Worm (Caenorhabditis elegans): ENCODE measurements around the gene C25E10.7.

C25E10.7 gene

DNA sequence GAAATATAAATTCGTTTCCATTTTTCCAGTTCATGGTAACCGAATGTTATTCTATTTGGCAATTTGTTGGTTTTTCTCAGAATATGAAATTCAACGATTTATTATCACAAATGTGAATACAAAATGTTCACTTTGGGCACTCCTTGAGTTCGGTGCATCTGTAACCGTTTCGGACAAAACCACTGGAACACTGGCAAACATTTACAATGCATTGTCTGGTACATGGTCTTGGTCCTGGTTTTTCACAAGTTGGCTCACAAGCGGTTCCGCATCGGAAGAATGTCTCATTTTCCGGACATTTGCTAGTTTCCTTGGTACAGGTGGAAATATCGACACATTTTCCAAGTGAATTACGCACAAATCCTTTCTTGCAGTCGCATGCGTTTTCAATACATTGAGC, 2.2 kb upstream of the C25E10.7 start:
- no peak for TF ChIP-seq alr-1 (tag; optimal IDR thresholded peaks at IDR 0.05; ENCODE audit: borderline replicate concordance)
- peak; percentile 70 for TF ChIP-seq hlh-4 (tag; optimal IDR thresholded peaks at IDR 0.05)

DNA sequence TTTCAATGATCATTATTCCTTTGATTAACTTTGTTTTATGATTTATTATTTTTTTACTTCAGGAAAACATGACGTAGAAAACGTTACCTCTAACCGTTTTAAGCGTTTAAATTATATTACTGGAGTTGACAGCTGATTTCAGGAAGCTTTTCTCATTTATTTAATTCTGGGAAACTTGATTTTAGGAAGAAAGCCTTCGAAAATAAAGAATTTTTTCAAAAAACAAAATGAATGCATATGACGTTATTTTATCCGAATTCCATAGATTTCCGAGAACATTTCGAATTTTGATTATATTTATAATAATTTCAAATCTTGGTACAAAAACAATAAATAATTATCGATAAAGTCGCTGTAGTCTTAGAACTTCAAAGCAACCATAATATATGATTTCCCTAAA, 1.7 kb downstream of the C25E10.7 start:
- TF ChIP-seq fkh-4 (tag; optimal IDR thresholded peaks at IDR 0.05; ENCODE audit: borderline replicate concordance) (no peak), unc-98 (GFP tag; IDR thresholded peaks at IDR 0.05) (no peak), hlh-4 (tag; optimal IDR thresholded peaks at IDR 0.05) (peak; percentile 97), mdl-1 (tag; optimal IDR thresholded peaks at IDR 0.05) (no peak), efl-1 (optimal IDR thresholded peaks at IDR 0.05) (no peak), efl-1 (GFP tag; optimal IDR thresholded peaks at IDR 0.05 in 1 of 2) (no peak), dpl-1 (GFP tag; optimal IDR thresholded peaks at IDR 0.05) (no peak), nhr-20 (tag; optimal IDR thresholded peaks at IDR 0.05) (no peak), nhr-47 (tag; optimal IDR thresholded peaks at IDR 0.05) (peak; percentile 31), nhr-71 (tag; optimal IDR thresholded peaks at IDR 0.05) (peak; percentile 32), zag-1 (tag; optimal IDR thresholded peaks at IDR 0.05) (no peak)

DNA sequence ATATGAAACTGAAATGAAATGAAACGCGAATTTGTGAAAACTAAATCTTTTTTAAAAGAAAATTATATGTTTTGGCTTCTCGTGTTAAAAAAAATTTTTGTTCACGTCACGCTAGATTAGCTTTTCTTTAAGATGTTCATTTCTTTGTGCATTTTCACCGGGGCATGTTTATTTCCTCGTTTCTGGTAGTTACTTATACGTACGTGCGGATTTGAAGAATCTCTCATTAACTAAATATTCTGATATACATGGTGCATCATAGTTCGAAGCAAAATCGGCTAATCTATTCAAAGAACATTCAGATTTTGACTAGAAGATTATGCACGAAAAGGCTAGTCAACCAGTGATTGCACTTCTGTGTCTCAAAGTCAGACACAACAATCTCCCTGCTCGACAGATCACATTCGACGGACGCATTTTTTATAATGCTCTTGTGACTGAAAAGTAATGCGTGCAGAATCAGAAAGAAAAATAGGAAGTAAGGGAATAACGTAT, 3.4 kb downstream of the C25E10.7 start, which contains the start of gene C25E10.17:
Gene C25E10.17, minus strand, starts transcription at position 51 of the 495 bp plus-strand sequence.
- TF ChIP-seq ceh-88 (GFP tag; IDR thresholded peaks at IDR 0.05) (no peak), nhr-90 (tag; optimal IDR thresholded peaks at IDR 0.05; ENCODE audit: poor library complexity) (no peak), mab-9 (GFP tag; IDR thresholded peaks at IDR 0.05) (no peak), blmp-1 (tag; optimal IDR thresholded peaks at IDR 0.05) (no peak), ztf-11 (tag; optimal IDR thresholded peaks at IDR 0.05) (no peak), vab-15 (tag; optimal IDR thresholded peaks at IDR 0.05) (no peak), sox-4 (tag; optimal IDR thresholded peaks at IDR 0.05) (peak; percentile 58), pax-3 (tag; optimal IDR thresholded peaks at IDR 0.05) (peak; percentile 44), dpl-1 (GFP tag; optimal IDR thresholded peaks at IDR 0.05) (no peak), nhr-85 (tag) (no peak), dsc-1 (tag; optimal IDR thresholded peaks at IDR 0.05) (peak; percentile 67), irx-1 (tag; optimal IDR thresholded peaks at IDR 0.05) (no peak), mdl-1 (tag; optimal IDR thresholded peaks at IDR 0.05) (no peak), fos-1 (tag; optimal IDR thresholded peaks at IDR 0.05) (no peak), zip-4 (GFP tag; optimal IDR thresholded peaks at IDR 0.05) (no peak), efl-1 (optimal IDR thresholded peaks at IDR 0.05) (no peak), efl-1 (GFP tag; optimal IDR thresholded peaks at IDR 0.05 in 1 of 2) (no peak), nhr-47 (tag; optimal IDR thresholded peaks at IDR 0.05) (peak; percentile 43), mef-2 (tag; optimal IDR thresholded peaks at IDR 0.05) (no peak), ceh-8 (GFP tag; optimal IDR thresholded peaks at IDR 0.05) (no peak), lin-13 (GFP tag; optimal IDR thresholded peaks at IDR 0.05) (no peak), fkh-8 (tag; optimal IDR thresholded peaks at IDR 0.05) (peak; percentile 89), aly-2 (tag; optimal IDR thresholded peaks at IDR 0.05) (no peak), ceh-82 (tag; optimal IDR thresholded peaks at IDR 0.05) (no peak), nhr-76 (tag; optimal IDR thresholded peaks at IDR 0.05) (no peak), lin-35 (GFP tag; optimal IDR thresholded peaks at IDR 0.05) (no peak), lin-14 (GFP tag; optimal IDR thresholded peaks at IDR 0.05) (peak; percentile 13), unc-130 (tag; optimal IDR thresholded peaks at IDR 0.05) (no peak), nhr-11 (tag; optimal IDR thresholded peaks at IDR 0.05) (peak; percentile 37), xbp-1 (tag; optimal IDR thresholded peaks at IDR 0.05) (no peak), nhr-71 (tag; optimal IDR thresholded peaks at IDR 0.05) (peak; percentile 42)

ce11 chrV:9044871-9045270, 6.1 kb downstream of the C25E10.7 start, which contains the start of gene nhr-30:
TSS of gene nhr-30 (plus strand) at chrV:9045171.
- TF ChIP-seq aha-1 (tag; optimal IDR thresholded peaks at IDR 0.05) (no peak), sptf-1 (tag; optimal IDR thresholded peaks at IDR 0.05) (no peak), nhr-90 (tag; optimal IDR thresholded peaks at IDR 0.05; ENCODE audit: poor library complexity) (no peak), grh-1 (GFP tag; IDR thresholded peaks at IDR 0.05) (no peak)
